Fruit fly (Drosophila melanogaster): ENCODE measurements around the gene CG7218.

Gene CG7218

DNA sequence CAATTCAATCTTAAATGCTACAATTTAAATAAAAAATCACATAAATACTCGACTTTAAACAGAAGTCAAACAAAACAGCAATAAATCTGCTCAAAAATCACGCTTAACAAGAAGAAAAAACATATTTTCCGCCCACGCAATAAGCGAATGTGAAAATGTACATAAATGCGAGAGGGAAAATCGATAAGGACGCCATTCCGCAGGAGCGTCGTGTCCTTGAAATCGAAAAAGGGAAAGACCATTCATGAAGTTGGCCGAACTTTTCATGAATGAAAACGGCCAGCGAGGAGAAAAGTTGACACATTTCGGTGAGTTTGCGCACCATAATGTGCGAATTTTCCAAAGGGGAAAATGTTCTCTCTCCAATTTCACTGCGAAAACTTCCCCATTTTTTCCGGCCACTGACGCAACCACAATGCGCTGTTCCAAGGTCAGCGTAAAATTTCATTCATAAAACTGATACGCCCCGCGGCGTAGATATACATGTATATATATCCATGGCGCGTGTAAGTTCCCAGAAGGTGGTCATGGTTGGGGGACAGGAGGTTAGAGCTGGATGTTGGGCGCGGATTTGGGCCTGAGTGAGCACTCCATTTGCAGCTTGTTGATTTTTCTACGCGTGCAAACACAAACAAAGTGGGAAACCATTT is 3.9 kb downstream of the CG7218 start (continued):
- no peak for TF ChIP-seq odd (GFP tag; optimal IDR thresholded peaks at IDR 0.05)
- no peak for TF ChIP-seq Side (GFP tag; optimal IDR thresholded peaks at IDR 0.05)
- no peak for TF ChIP-seq D19A (tag; optimal IDR thresholded peaks at IDR 0.05)
- TF ChIP-seq chn (GFP tag; optimal IDR thresholded peaks at IDR 0.05) = no peak
- TF ChIP-seq Atf3 (GFP tag; optimal IDR thresholded peaks at IDR 0.05) = no peak
- TF ChIP-seq Chrac-16 (GFP tag; optimal IDR thresholded peaks at IDR 0.05) = no peak
- TF ChIP-seq Oli (tag; optimal IDR thresholded peaks at IDR 0.05) = no peak
- no peak for TF ChIP-seq CG42726 (GFP tag; IDR thresholded peaks at IDR 0.05; ENCODE audit: partially characterized antibody)
- TF ChIP-seq CG5180 (GFP tag; optimal IDR thresholded peaks at IDR 0.05) = no peak
- no peak for TF ChIP-seq salm (tag; optimal IDR thresholded peaks at IDR 0.05)
- TF ChIP-seq vvl (GFP tag; IDR thresholded peaks at IDR 0.05) = no peak
- no peak for TF ChIP-seq CG31388 (GFP tag; optimal IDR thresholded peaks at IDR 0.05)
- TF ChIP-seq CG4404 (GFP tag; IDR thresholded peaks at IDR 0.05) = no peak
- TF ChIP-seq CG43689 (GFP tag; IDR thresholded peaks at IDR 0.05) = no peak
- TF ChIP-seq CG17829 (tag; optimal IDR thresholded peaks at IDR 0.05) = no peak
- TF ChIP-seq tgo (GFP tag; IDR thresholded peaks at IDR 0.05) = no peak
- no peak for TF ChIP-seq ro (GFP tag; IDR thresholded peaks at IDR 0.05)
- TF ChIP-seq ftz-f1 (GFP tag; optimal IDR thresholded peaks at IDR 0.05) = peak; percentile 68
- no peak for TF ChIP-seq CG4328 (GFP tag; optimal IDR thresholded peaks at IDR 0.05)
- TF ChIP-seq CG17359 (tag; optimal IDR thresholded peaks at IDR 0.05) = no peak
- no peak for TF ChIP-seq danr (GFP tag; IDR thresholded peaks at IDR 0.05)
- TF ChIP-seq Tbp (GFP tag; optimal IDR thresholded peaks at IDR 0.05) = no peak
- no peak for TF ChIP-seq Abd-B (GFP tag; optimal IDR thresholded peaks at IDR 0.05)
- no peak for TF ChIP-seq CG13123 (GFP tag; optimal IDR thresholded peaks at IDR 0.05)
- no peak for TF ChIP-seq Lhr (GFP tag; optimal IDR thresholded peaks at IDR 0.05)
- TF ChIP-seq sima (GFP tag; optimal IDR thresholded peaks at IDR 0.05) = no peak
- TF ChIP-seq CG2678 (tag; optimal IDR thresholded peaks at IDR 0.05) = no peak
- peak; percentile 83 for TF ChIP-seq scrt (GFP tag; optimal IDR thresholded peaks at IDR 0.05)
- peak; percentile 45 for TF ChIP-seq Deaf1 (tag; optimal IDR thresholded peaks at IDR 0.05)
- no peak for TF ChIP-seq Rfx (GFP tag; IDR thresholded peaks at IDR 0.05)
- no peak for TF ChIP-seq CG10274 (GFP tag; optimal IDR thresholded peaks at IDR 0.05)
- no peak for TF ChIP-seq H15 (GFP tag; IDR thresholded peaks at IDR 0.05)
- TF ChIP-seq CG16815 (GFP tag; optimal IDR thresholded peaks at IDR 0.05) = no peak
- no peak for TF ChIP-seq Antp (GFP tag; optimal IDR thresholded peaks at IDR 0.05)
- no peak for TF ChIP-seq pita (GFP tag; optimal IDR thresholded peaks at IDR 0.05)
- no peak for TF ChIP-seq vnd (GFP tag; IDR thresholded peaks at IDR 0.05; ENCODE audit: partially characterized antibody)
- no peak for TF ChIP-seq tx (GFP tag; optimal IDR thresholded peaks at IDR 0.05)
- TF ChIP-seq CG34422 (GFP tag; IDR thresholded peaks at IDR 0.05) = peak; percentile 40; the same call in 1 of the 3 replicates
- peak; percentile 53 for TF ChIP-seq Hey (tag; optimal IDR thresholded peaks at IDR 0.05)
- TF ChIP-seq bigmax (GFP tag; optimal IDR thresholded peaks at IDR 0.05) = no peak
- TF ChIP-seq nerfin-1 (tag; optimal IDR thresholded peaks at IDR 0.05) = peak; percentile 28
- no peak for TF ChIP-seq gcm (GFP tag; optimal IDR thresholded peaks at IDR 0.05)
- no peak for TF ChIP-seq unc-4 (GFP tag; IDR thresholded peaks at IDR 0.05; ENCODE audit: partially characterized antibody)
- TF ChIP-seq run (tag; optimal IDR thresholded peaks at IDR 0.05) = no peak
- TF ChIP-seq gfzf (GFP tag; optimal IDR thresholded peaks at IDR 0.05) = no peak
- TF ChIP-seq sob (GFP tag; IDR thresholded peaks at IDR 0.05) = no peak
- no peak for TF ChIP-seq Atf-2 (GFP tag; optimal IDR thresholded peaks at IDR 0.05)
- no peak for TF ChIP-seq gt (GFP tag; IDR thresholded peaks at IDR 0.05)
- no peak for TF ChIP-seq CG9727 (GFP tag; optimal IDR thresholded peaks at IDR 0.05)
- TF ChIP-seq tna (GFP tag; IDR thresholded peaks at IDR 0.05; ENCODE audit: partially characterized antibody) = no peak
- no peak for TF ChIP-seq Meics (GFP tag; optimal IDR thresholded peaks at IDR 0.05)

All from whole organism, embryonic.